Fruit fly (Drosophila melanogaster) whole organism, embryonic: Measurements from ENCODE around the gene CG8173.

Experiments used
- ATbp ChIP-seq: fragments of 200-800 bp; sonication (Bioruptor generic); optimal IDR thresholded peaks from 2 replicates; lab custom pipeline; 2017; ENCODE audit warnings: missing biosample characterization, mild to moderate bottlenecking, missing genetic modification characterization, missing genetic modification reagents
- Bdp1 ChIP-seq: fragments of 200-800 bp; sonication (Bioruptor generic); optimal IDR thresholded peaks from 3 replicates; lab custom pipeline; 2016; ENCODE audit warnings: missing biosample characterization, missing genetic modification characterization
- CG10274 ChIP-seq: fragments of 200-800 bp; sonication (Bioruptor generic); optimal IDR thresholded peaks from 3 replicates; lab custom pipeline; 2017; ENCODE audit warnings: missing biosample characterization, mild to moderate bottlenecking, missing genetic modification characterization
- CG10654 ChIP-seq: fragments of 200-800 bp; sonication (Bioruptor generic); optimal IDR thresholded peaks from 2 replicates; lab custom pipeline; 2016; ENCODE audit warnings: missing biosample characterization, missing genetic modification characterization
- CG11247 ChIP-seq: fragments of 200-800 bp; sonication (Bioruptor generic); IDR thresholded peaks from 2 replicates; pipeline ENCODE4 v1.3.6; 2022; ENCODE audit warnings: missing biosample characterization, missing genetic modification characterization
- CG12219 ChIP-seq: fragments of 200-800 bp; sonication (Bioruptor generic); optimal IDR thresholded peaks from 3 replicates; lab custom pipeline; 2018; ENCODE audit warnings: missing biosample characterization, mild to moderate bottlenecking, missing genetic modification characterization
- CG12769 ChIP-seq: fragments of 200-800 bp; sonication (Bioruptor generic); optimal IDR thresholded peaks from 2 replicates; lab custom pipeline; 2019; ENCODE audit warnings: missing biosample characterization, mild to moderate bottlenecking, missing genetic modification characterization, moderate library complexity
- CG13775 ChIP-seq: fragments of 200-800 bp; sonication (Bioruptor generic); optimal IDR thresholded peaks from 3 replicates; lab custom pipeline; 2017; ENCODE audit warnings: missing biosample characterization, mild to moderate bottlenecking, missing genetic modification characterization
- CG17328 ChIP-seq: fragments of 200-800 bp; sonication (Bioruptor generic); IDR thresholded peaks from 2 replicates; pipeline ENCODE4 v1.3.6; 2022; ENCODE audit warnings: missing biosample characterization, missing genetic modification characterization
- CG32532 ChIP-seq: fragments of 200-800 bp; sonication (Bioruptor generic); IDR thresholded peaks from 2 replicates; pipeline ENCODE4 v1.3.6; 2022; ENCODE audit warnings: missing biosample characterization, missing genetic modification characterization
- CG33557 ChIP-seq: fragments of 200-800 bp; sonication (Bioruptor generic); optimal IDR thresholded peaks from 2 replicates; lab custom pipeline; 2019; ENCODE audit warnings: missing biosample characterization, mild to moderate bottlenecking, missing genetic modification characterization, moderate library complexity
- CG3995 ChIP-seq: fragments of 200-800 bp; sonication (Bioruptor generic); optimal IDR thresholded peaks from 3 replicates; lab custom pipeline; 2016; ENCODE audit warnings: missing biosample characterization, missing genetic modification characterization
- CG43689 ChIP-seq: fragments of 200-800 bp; sonication (Bioruptor generic); IDR thresholded peaks from 2 replicates; pipeline ENCODE4 v1.3.6; 2022; ENCODE audit warnings: missing biosample characterization, missing genetic modification characterization
- CG4820 ChIP-seq: fragments of 200-800 bp; sonication (Bioruptor generic); optimal IDR thresholded peaks from 3 replicates; lab custom pipeline; 2016; ENCODE audit warnings: missing biosample characterization, missing genetic modification characterization
- CG5180 ChIP-seq: fragments of 200-800 bp; sonication (Bioruptor generic); optimal IDR thresholded peaks from 3 replicates; lab custom pipeline; 2017; ENCODE audit warnings: missing biosample characterization, missing genetic modification characterization, mild to moderate bottlenecking, moderate library complexity, missing genetic modification reagents
- CG8281 ChIP-seq: fragments of 200-800 bp; sonication (Bioruptor generic); optimal IDR thresholded peaks from 2 replicates; lab custom pipeline; 2018; ENCODE audit warnings: missing biosample characterization, mild to moderate bottlenecking, missing genetic modification characterization, moderate library complexity
- CG8388 ChIP-seq: fragments of 200-800 bp; sonication (Bioruptor generic); optimal IDR thresholded peaks from 2 replicates; lab custom pipeline; 2019; ENCODE audit warnings: missing biosample characterization, mild to moderate bottlenecking, missing genetic modification characterization, moderate library complexity
- CG9437 ChIP-seq: fragments of 200-800 bp; sonication (Bioruptor generic); optimal IDR thresholded peaks from 2 replicates; lab custom pipeline; 2018; ENCODE audit warnings: missing biosample characterization, mild to moderate bottlenecking, missing genetic modification characterization
- CTCF ChIP-seq: fragments of 200-800 bp; sonication (Bioruptor generic); optimal IDR thresholded peaks from 2 replicates; lab custom pipeline; 2017; ENCODE audit warnings: missing biosample characterization, mild to moderate bottlenecking, missing genetic modification characterization, moderate library complexity
- CrebB ChIP-seq: fragments of 200-800 bp; sonication (Bioruptor generic); optimal IDR thresholded peaks from 3 replicates; lab custom pipeline; 2018; ENCODE audit warnings: missing biosample characterization, mild to moderate bottlenecking, missing genetic modification characterization
- D ChIP-seq, 2 experiments: fragments of 200-800 bp in 1 of 2; fragments of >200 bp in 1 of 2; sonication (Bioruptor generic) in 1 of 2; optimal IDR thresholded peaks; 2 replicates in 1 of 2; 3 replicates in 1 of 2; lab custom pipeline; 2017; ENCODE audit warnings: mild to moderate bottlenecking in 1 of 2, missing biosample characterization in 1 of 2, missing genetic modification characterization in 1 of 2, missing genetic modification reagents in 1 of 2
- Deaf1 ChIP-seq: fragments of 200-800 bp; optimal IDR thresholded peaks from 3 replicates; lab custom pipeline; 2019; ENCODE audit warnings: missing biosample characterization, mild to moderate bottlenecking, missing genetic modification characterization, moderate library complexity
- Ets65A ChIP-seq: fragments of 200-800 bp; sonication (Bioruptor generic); peaks from one replicate; lab custom pipeline; 2016; ENCODE audit warnings: missing biosample characterization, missing genetic modification characterization
- Kr ChIP-seq: fragments of 200-800 bp; sonication (Bioruptor generic); optimal IDR thresholded peaks from 2 replicates; lab custom pipeline; 2017; ENCODE audit warnings: missing biosample characterization, mild to moderate bottlenecking, missing genetic modification characterization
- Meics ChIP-seq: fragments of 200-800 bp; sonication (Bioruptor generic); optimal IDR thresholded peaks from 2 replicates; lab custom pipeline; 2017; ENCODE audit warnings: missing biosample characterization, mild to moderate bottlenecking, missing genetic modification characterization
- Oaz ChIP-seq: fragments of 200-800 bp; sonication (Bioruptor generic); IDR thresholded peaks from 2 replicates; pipeline ENCODE4 v1.3.6; 2022; ENCODE audit warnings: missing biosample characterization, missing genetic modification characterization
- Optix ChIP-seq: fragments of 200-800 bp; sonication (Bioruptor generic); IDR thresholded peaks from 3 replicates; pipeline ENCODE4 v1.3.6; 2022; ENCODE audit warnings: missing biosample characterization, missing genetic modification characterization
- Sin3A ChIP-seq: fragments of >200 bp; optimal IDR thresholded peaks from 2 replicates; lab custom pipeline; 2018
- al ChIP-seq: fragments of 200-800 bp; sonication (Bioruptor generic); IDR thresholded peaks from 2 replicates; pipeline ENCODE4 v1.3.6; 2022; ENCODE audit warnings: missing biosample characterization, missing genetic modification characterization
- ato ChIP-seq: fragments of 200-800 bp; sonication (Bioruptor generic); IDR thresholded peaks from 2 replicates; pipeline ENCODE4 v1.3.6; 2022; ENCODE audit warnings: missing biosample characterization, missing genetic modification characterization; ENCODE audit not compliant: partially characterized antibody
- bbx ChIP-seq: fragments of 200-800 bp; sonication (Bioruptor generic); IDR thresholded peaks from 2 replicates; pipeline ENCODE4 v1.3.6; 2022; ENCODE audit warnings: missing biosample characterization, missing genetic modification characterization; ENCODE audit not compliant: partially characterized antibody
- caup ChIP-seq: fragments of 200-800 bp; sonication (Bioruptor generic); optimal IDR thresholded peaks from 3 replicates; lab custom pipeline; 2017; ENCODE audit warnings: missing biosample characterization, mild to moderate bottlenecking, missing genetic modification characterization, moderate library complexity; ENCODE audit not compliant: severe bottlenecking
- corto ChIP-seq: fragments of 200-800 bp; sonication (Bioruptor generic); optimal IDR thresholded peaks from 2 replicates; lab custom pipeline; 2016; ENCODE audit warnings: missing biosample characterization, mild to moderate bottlenecking, missing genetic modification characterization, moderate library complexity
- da ChIP-seq: fragments of 200-800 bp; sonication (Bioruptor generic); optimal IDR thresholded peaks from 2 replicates; lab custom pipeline; 2016; ENCODE audit warnings: missing biosample characterization, missing genetic modification characterization
- esg ChIP-seq: fragments of 200-800 bp; sonication (Bioruptor generic); conservative IDR thresholded peaks from 2 replicates; pipeline ENCODE4 v1.3.6; 2022; ENCODE audit warnings: missing biosample characterization, missing genetic modification characterization
- fd102C ChIP-seq: fragments of 200-800 bp; sonication (Bioruptor generic); optimal IDR thresholded peaks from 2 replicates; lab custom pipeline; 2018; ENCODE audit warnings: missing biosample characterization, mild to moderate bottlenecking, missing genetic modification characterization, moderate library complexity
- fd96Cb ChIP-seq: fragments of 200-800 bp; sonication (Bioruptor generic); optimal IDR thresholded peaks from 2 replicates; lab custom pipeline; 2018; ENCODE audit warnings: missing biosample characterization, mild to moderate bottlenecking, missing genetic modification characterization, moderate library complexity
- ftz-f1 ChIP-seq: fragments of 200-800 bp; sonication (Bioruptor generic); optimal IDR thresholded peaks from 2 replicates; lab custom pipeline; 2016; ENCODE audit warnings: missing biosample characterization, missing genetic modification characterization
- gsb ChIP-seq: fragments of 200-800 bp; sonication (Bioruptor generic); IDR thresholded peaks from 2 replicates; pipeline ENCODE4 v1.3.6; 2022; ENCODE audit warnings: missing biosample characterization, missing genetic modification characterization
- hbn ChIP-seq: fragments of 200-800 bp; sonication (Bioruptor generic); IDR thresholded peaks from 2 replicates; pipeline ENCODE4 v1.3.6; 2022; ENCODE audit warnings: missing biosample characterization, missing genetic modification characterization; ENCODE audit not compliant: partially characterized antibody
- jumu ChIP-seq: fragments of 200-800 bp; sonication (Bioruptor generic); optimal IDR thresholded peaks from 3 replicates; lab custom pipeline; 2016; ENCODE audit warnings: missing biosample characterization, missing genetic modification characterization
- maf-S ChIP-seq: fragments of 200-800 bp; sonication (Bioruptor generic); optimal IDR thresholded peaks from 2 replicates; lab custom pipeline; 2016; ENCODE audit warnings: missing biosample characterization, missing genetic modification characterization
- org-1 ChIP-seq: fragments of 200-800 bp; sonication (Bioruptor generic); optimal IDR thresholded peaks from 2 replicates; lab custom pipeline; 2017; ENCODE audit warnings: missing biosample characterization, missing genetic modification characterization
- sc ChIP-seq, 3 experiments: fragments of >200 bp in 2 of 3; fragments of 200-800 bp in 1 of 3; sonication (Bioruptor generic) in 1 of 3; optimal IDR thresholded peaks; 2 replicates in 2 of 3; 3 replicates in 1 of 3; lab custom pipeline; 2017; ENCODE audit warnings: mild to moderate bottlenecking in 1 of 3, missing biosample characterization in 1 of 3, missing genetic modification characterization in 1 of 3, missing genetic modification reagents in 1 of 3
- schlank ChIP-seq: fragments of 200-800 bp; sonication (Bioruptor generic); optimal IDR thresholded peaks from 2 replicates; lab custom pipeline; 2018; ENCODE audit warnings: missing biosample characterization, mild to moderate bottlenecking, missing genetic modification characterization
- seq ChIP-seq: fragments of 200-800 bp; sonication (Bioruptor generic); IDR thresholded peaks from 2 replicates; pipeline ENCODE4 v1.3.6; 2022; ENCODE audit warnings: missing biosample characterization, missing genetic modification characterization
- unc-4 ChIP-seq: fragments of 200-800 bp; sonication (Bioruptor generic); IDR thresholded peaks from 2 replicates; pipeline ENCODE4 v1.3.6; 2022; ENCODE audit warnings: missing biosample characterization, missing genetic modification characterization; ENCODE audit not compliant: partially characterized antibody
- vvl ChIP-seq: fragments of 200-800 bp; sonication (Bioruptor generic); IDR thresholded peaks from 2 replicates; pipeline ENCODE4 v1.3.6; 2022; ENCODE audit warnings: missing biosample characterization, missing genetic modification characterization

CG8173 gene

DNA sequence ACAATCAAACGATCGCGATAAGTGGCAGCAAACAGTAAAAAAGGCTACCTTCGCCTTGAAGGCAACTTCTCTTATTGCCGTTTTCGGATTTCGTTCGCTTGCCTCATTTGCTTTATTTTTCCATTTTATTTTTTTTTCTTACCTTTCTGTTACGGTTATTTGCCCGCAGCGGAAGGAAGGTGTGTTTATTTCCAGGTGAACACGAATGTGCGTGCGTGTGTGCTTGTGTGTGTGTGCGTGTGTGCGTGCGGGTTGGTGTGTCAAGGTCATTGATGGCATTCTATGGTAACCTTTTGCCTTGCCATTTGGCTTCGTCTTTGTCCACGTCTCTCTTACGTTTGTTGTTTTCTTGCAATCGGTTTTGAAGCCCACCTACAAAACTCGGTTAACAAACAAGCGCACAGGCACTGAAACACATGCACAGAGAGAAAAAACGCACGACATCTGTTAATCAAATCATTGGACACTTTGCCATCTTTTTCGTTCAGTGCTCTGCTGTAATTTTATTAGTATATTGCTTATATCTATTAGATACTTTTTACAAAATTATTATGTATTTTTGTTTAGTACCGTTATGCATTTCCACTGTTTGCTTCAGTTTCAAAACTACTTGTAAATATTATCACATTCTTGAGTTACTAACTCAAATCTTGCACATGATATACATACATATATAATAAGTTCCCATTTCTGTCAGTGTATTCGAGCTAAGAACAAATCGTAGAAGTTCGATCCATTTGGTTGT is 3.7 kb upstream of the CG8173 start (continued):
- TF ChIP-seq CG4820 (GFP tag; lab: Kevin White, UChicago), result peak; percentile 53
- TF ChIP-seq gsb, result peak; percentile 26; the same call in 1 of the 2 replicates
- TF ChIP-seq CG3995 (GFP tag; lab: Kevin White, UChicago), result no peak
- TF ChIP-seq CG43689 (GFP tag; lab: Robert Waterston, UW), result no peak
- no peak for TF ChIP-seq CrebB
- TF ChIP-seq CG5180 (GFP tag; lab: Kevin White, UChicago), result peak; percentile 50
- TF ChIP-seq CG8388 (GFP tag; lab: Kevin White, UChicago), result peak; percentile 38
- no peak for TF ChIP-seq maf-S (GFP tag; lab: Kevin White, UChicago)
- TF ChIP-seq Deaf1 (tag; lab: Kevin White, UChicago), result peak; percentile 36
- peak; percentile 11 for TF ChIP-seq CG12769
- TF ChIP-seq vvl (GFP tag; lab: Robert Waterston, UW), result peak; percentile 28; the same call in 1 of the 2 replicates
- peak; percentile 52; the same call in 1 of the 2 replicates for TF ChIP-seq CG32532
- TF ChIP-seq CG10654 (GFP tag; lab: Kevin White, UChicago), result peak; percentile 13
- peak; percentile 13; the same call in 1 of the 3 replicates for TF ChIP-seq Optix (GFP tag; lab: Robert Waterston, UW)
- TF ChIP-seq da (GFP tag; lab: Kevin White, UChicago), result no peak
- TF ChIP-seq unc-4 (GFP tag; lab: Robert Waterston, UW), result no peak
- peak; percentile 17 for TF ChIP-seq CG10274
- peak; percentile 26 for TF ChIP-seq CG33557 (GFP tag; lab: Kevin White, UChicago)
- peak; percentile 34 for TF ChIP-seq ftz-f1
- TF ChIP-seq esg, result peak; percentile 56
- TF ChIP-seq sc (optimal IDR thresholded peaks at IDR 0.05; lab: Kevin White, UChicago), result no peak
- peak; percentile 35 for TF ChIP-seq sc (GFP tag; optimal IDR thresholded peaks at IDR 0.05; lab: Kevin White, UChicago)
- TF ChIP-seq jumu (GFP tag; lab: Kevin White, UChicago), result no peak
- peak; percentile 63 for TF ChIP-seq CG13775 (GFP tag; lab: Kevin White, UChicago)
- TF ChIP-seq fd102C (GFP tag; lab: Kevin White, UChicago), result peak; percentile 44
- no peak for TF ChIP-seq CTCF (GFP tag; lab: Kevin White, UChicago)
- TF ChIP-seq Kr, result no peak
- TF ChIP-seq org-1 (GFP tag; lab: Kevin White, UChicago), result peak; percentile 35
- peak; percentile 44 for TF ChIP-seq Ets65A (GFP tag; lab: Kevin White, UChicago)
- peak; percentile 11 for TF ChIP-seq caup (GFP tag; lab: Kevin White, UChicago)
- TF ChIP-seq CG12219 (GFP tag; lab: Kevin White, UChicago), result peak; percentile 45
- TF ChIP-seq seq (GFP tag; lab: Robert Waterston, UW), result peak; percentile 65
- TF ChIP-seq Meics (GFP tag; lab: Kevin White, UChicago), result peak; percentile 76
- TF ChIP-seq Sin3A (lab: Kevin White, UChicago), result no peak
- 0 out of 2 replicates have a peak, but pooled peaks have one; percentile 6 for TF ChIP-seq al (GFP tag; lab: Robert Waterston, UW)
- TF ChIP-seq ato (GFP tag; lab: Robert Waterston, UW), result no peak
- peak; percentile 43 for TF ChIP-seq fd96Cb
- no peak for TF ChIP-seq bbx (GFP tag; lab: Robert Waterston, UW)
- no peak for TF ChIP-seq hbn (GFP tag; lab: Robert Waterston, UW)
- TF ChIP-seq CG8281 (tag; lab: Kevin White, UChicago), result no peak
- peak; percentile 17 for TF ChIP-seq ATbp (GFP tag; lab: Kevin White, UChicago)
- TF ChIP-seq Oaz, result no peak
- TF ChIP-seq corto, result no peak
- TF ChIP-seq CG9437 (GFP tag; lab: Kevin White, UChicago), result peak; percentile 62
- peak; percentile 50; the same call in 1 of the 2 replicates for TF ChIP-seq CG11247 (GFP tag; lab: Robert Waterston, UW)
- peak; percentile 57 for TF ChIP-seq CG17328
- no peak for TF ChIP-seq D (optimal IDR thresholded peaks at IDR 0.05; lab: Kevin White, UChicago)
- TF ChIP-seq D (GFP tag; optimal IDR thresholded peaks at IDR 0.05; lab: Kevin White, UChicago), result peak; percentile 63
- TF ChIP-seq Bdp1 (GFP tag; lab: Kevin White, UChicago), result no peak
- peak; percentile 4 for TF ChIP-seq schlank (tag; lab: Kevin White, UChicago)
